Fruit fly (Drosophila melanogaster) ovary, adult (tissue): ENCODE results near the gene CG8003.
A peak's percentile ranks its signal among the peaks of the same experiment; 100 is the strongest.

Experiments used
- CG17801 ChIP-seq: fragments of 200-800 bp; optimal IDR thresholded peaks from 2 replicates; lab custom pipeline; 2019; ENCODE audit warnings: missing biosample characterization, mild to moderate bottlenecking, missing genetic modification characterization, moderate library complexity; ENCODE audit not compliant: partially characterized antibody

CG8003 gene

dm6 chr3L:10693709-10694403 is 32.6 kb downstream of the CG8003 start, which contains the start of gene ND-13B:
ND-13B (minus strand) TSS chr3L:10694108.
- peak; percentile 40 for TF ChIP-seq CG17801 (GFP tag; lab: Kevin White, UChicago)

DNA sequence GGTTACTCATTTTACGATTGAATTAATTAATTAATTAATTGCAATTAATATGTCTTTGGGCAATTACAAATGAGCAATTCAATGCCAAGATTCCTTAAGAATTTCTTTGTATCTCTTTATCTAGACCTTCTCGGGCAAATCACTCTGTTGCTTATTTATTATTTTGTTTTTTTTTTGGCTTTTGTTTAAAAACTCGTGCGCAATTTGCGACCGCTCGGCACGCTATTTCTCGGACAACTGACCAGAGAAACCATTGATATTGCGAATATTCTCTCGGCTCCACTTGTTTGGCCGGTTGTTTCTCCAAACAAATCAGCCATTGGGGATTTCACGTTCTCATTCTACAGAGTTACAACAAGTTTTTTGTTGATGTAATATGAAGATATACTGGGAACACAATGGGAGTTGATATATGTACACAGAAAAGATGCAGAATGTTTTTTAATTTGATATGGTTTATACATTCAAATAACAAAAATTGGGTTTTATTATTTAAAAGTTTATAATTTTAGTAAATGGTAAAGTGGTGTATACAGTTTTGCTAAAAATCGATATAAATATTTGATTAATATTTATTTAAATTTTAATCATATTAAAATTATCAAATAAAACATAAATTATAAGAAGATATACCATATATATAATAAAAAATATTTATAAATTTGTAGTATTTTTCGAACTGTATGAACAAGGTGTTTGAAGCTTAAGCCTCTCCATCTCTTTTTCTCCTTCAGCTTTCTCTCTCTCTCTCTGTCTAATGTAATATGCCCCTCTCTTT is 35.5 kb downstream of the CG8003 start, which contains the start of gene NijA:
Gene NijA (minus strand): TSS at position 243 of the 778 bp plus-strand sequence.
- TF ChIP-seq CG17801 (GFP tag; lab: Kevin White, UChicago): peak; percentile 15

DNA sequence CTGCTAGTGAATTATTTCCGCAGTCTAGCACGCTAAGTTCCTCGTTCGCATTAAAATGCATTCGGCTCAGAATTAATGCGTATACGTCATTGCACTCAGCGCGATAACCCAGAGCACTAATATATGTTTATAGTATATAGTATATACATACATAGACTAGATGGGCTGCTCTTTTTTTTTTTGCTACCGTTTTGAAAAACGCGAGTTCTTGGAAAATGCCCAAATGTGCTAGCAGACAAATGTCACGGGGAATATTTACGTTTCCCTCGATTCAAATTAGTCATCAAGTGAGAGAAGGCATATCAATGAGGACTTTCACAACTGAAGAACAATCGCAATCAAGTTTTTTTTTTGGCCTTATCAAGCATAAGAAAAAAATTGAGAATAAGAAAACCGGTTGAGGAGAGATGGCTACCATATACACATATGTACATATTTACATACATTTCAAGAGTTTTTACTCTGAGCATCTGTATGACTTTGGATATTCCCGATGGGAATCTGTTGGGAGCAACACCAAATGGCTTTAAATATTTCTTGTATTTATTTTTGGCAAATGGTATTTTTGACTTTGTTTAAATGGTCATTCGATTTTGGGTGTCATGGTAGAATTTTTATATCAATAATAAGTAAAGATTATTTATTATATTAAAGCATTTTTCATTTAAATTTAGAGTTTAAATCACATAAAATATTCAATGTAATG is 36.3 kb downstream of the CG8003 start:
- no peak for TF ChIP-seq CG17801 (GFP tag; lab: Kevin White, UChicago)

dm6 chr3L:10698182-10698581 is 36.9 kb downstream of the CG8003 start:
- no peak for TF ChIP-seq CG17801 (GFP tag; lab: Kevin White, UChicago)

- no peak for TF ChIP-seq CG17801 (GFP tag; lab: Kevin White, UChicago)
Measured at dm6 chr3L:10702216-10702615, 40.9 kb downstream of the CG8003 start.

DNA sequence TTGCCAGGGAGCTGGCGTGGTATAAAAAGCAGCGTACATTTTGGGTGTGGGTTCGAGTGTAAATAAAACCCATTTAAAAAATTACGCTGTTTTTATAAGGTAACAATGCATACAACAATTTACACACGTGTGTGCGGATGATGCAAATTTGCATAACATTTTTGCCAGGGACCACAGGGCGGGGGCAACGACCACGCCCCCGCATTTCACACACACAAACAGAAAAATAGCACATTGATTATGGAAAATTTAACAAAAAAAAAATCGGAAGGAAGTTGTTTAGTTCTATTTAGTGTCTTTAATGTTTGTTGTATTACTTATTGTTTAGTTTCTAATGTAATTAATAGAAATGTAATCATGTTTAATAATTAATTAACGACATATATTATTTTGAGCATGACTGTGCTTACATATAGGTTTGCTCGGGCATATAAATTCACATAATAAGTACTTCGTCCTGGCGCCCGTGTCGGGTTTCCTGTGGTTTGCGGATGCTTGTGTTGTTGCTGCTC is 43.3 kb downstream of the CG8003 start:
- no peak for TF ChIP-seq CG17801 (GFP tag; lab: Kevin White, UChicago)

- no peak for TF ChIP-seq CG17801 (GFP tag; lab: Kevin White, UChicago)
Measured at dm6 chr3L:10709132-10709531, 47.9 kb downstream of the CG8003 start.

- TF ChIP-seq CG17801 (GFP tag; lab: Kevin White, UChicago): no peak
Measured at dm6 chr3L:10711352-10711751, 50.1 kb downstream of the CG8003 start.

DNA sequence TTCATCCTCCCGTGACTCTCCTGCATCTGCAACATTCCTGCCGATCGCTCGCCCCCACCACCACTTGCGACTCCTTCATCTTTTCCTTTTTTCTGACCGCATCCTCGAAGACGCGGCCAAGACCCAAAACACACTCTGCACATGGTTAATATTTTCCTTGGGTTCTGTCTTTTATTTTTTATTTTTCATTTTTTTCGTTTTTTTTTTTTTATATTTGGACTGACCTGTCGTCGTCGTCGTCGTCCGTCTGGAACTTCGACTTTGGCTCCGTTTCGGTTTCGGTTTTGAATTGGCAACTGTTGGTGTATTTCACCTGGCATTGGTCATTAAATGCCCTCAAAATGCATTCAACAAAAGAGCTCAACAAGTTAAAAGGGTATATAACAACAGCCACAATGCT is 50.7 kb downstream of the CG8003 start:
- no peak for TF ChIP-seq CG17801 (GFP tag; lab: Kevin White, UChicago)
